Worm (Caenorhabditis elegans) whole organism, late embryonic: ENCODE measurements around the gene cki-1.

Source experiments
- C38D4.7 ChIP-seq: fragments of 200-800 bp; sonication (Bioruptor generic); optimal IDR thresholded peaks from 2 replicates; lab custom pipeline; 2018; ENCODE audit warnings: mild to moderate bottlenecking, missing genetic modification characterization, moderate library complexity, missing compliant biosample characterization
- K09A11.1 ChIP-seq: sonication (generic microtip); optimal IDR thresholded peaks from 2 replicates; lab custom pipeline; 2017; ENCODE audit warnings: antibody characterized with exemption, mild to moderate bottlenecking, missing genetic modification characterization, missing compliant biosample characterization; ENCODE audit not compliant: insufficient read depth
- Y22D7AL.16 ChIP-seq: sonication (generic microtip); optimal IDR thresholded peaks from 2 replicates; lab custom pipeline; 2016; ENCODE audit warnings: missing genetic modification characterization, missing compliant biosample characterization
- ahr-1 ChIP-seq: sonication (generic microtip); optimal IDR thresholded peaks from 2 replicates; lab custom pipeline; 2016; ENCODE audit warnings: missing genetic modification characterization, missing compliant biosample characterization
- ceh-14 ChIP-seq: sonication (generic microtip); optimal IDR thresholded peaks from 2 replicates; lab custom pipeline; 2016; ENCODE audit warnings: missing genotype, missing genetic modification characterization, missing compliant biosample characterization
- ceh-18 ChIP-seq: sonication (generic microtip); optimal IDR thresholded peaks from 2 replicates; lab custom pipeline; 2016; ENCODE audit warnings: missing genetic modification characterization, missing compliant biosample characterization
- ceh-22 ChIP-seq: sonication (generic microtip); optimal IDR thresholded peaks from 2 replicates; lab custom pipeline; 2017; ENCODE audit warnings: missing biosample characterization, missing genetic modification characterization
- ceh-24 ChIP-seq: sonication (generic microtip); optimal IDR thresholded peaks from 2 replicates; lab custom pipeline; 2016; ENCODE audit warnings: mild to moderate bottlenecking, missing genetic modification characterization, missing compliant biosample characterization
- ceh-31 ChIP-seq: sonication (generic microtip); optimal IDR thresholded peaks from 2 replicates; lab custom pipeline; 2016; ENCODE audit warnings: missing genetic modification characterization, missing compliant biosample characterization
- ceh-34 ChIP-seq: sonication (generic microtip); optimal IDR thresholded peaks from 2 replicates; lab custom pipeline; 2016; ENCODE audit warnings: mild to moderate bottlenecking, missing genetic modification characterization, missing compliant biosample characterization
- ceh-45 ChIP-seq: fragments of 200-800 bp; sonication (Bioruptor generic); IDR thresholded peaks from 2 replicates; pipeline ENCODE4 v1.3.6; 2022; ENCODE audit warnings: missing genetic modification reagents, missing genetic modification characterization, missing compliant biosample characterization
- ceh-48 ChIP-seq: sonication (generic microtip); optimal IDR thresholded peaks from 2 replicates; lab custom pipeline; 2016; ENCODE audit warnings: missing genetic modification characterization, inconsistent platforms, missing compliant biosample characterization
- che-1 ChIP-seq: sonication (generic microtip); optimal IDR thresholded peaks from 2 replicates; lab custom pipeline; 2016; ENCODE audit warnings: mild to moderate bottlenecking, missing genetic modification characterization, missing compliant biosample characterization
- dmd-4 ChIP-seq: sonication (generic microtip); optimal IDR thresholded peaks from 2 replicates; lab custom pipeline; 2016; ENCODE audit warnings: borderline replicate concordance, missing genetic modification characterization, missing compliant biosample characterization
- dve-1 ChIP-seq: sonication (generic microtip); optimal IDR thresholded peaks from 2 replicates; lab custom pipeline; 2017; ENCODE audit warnings: antibody characterized with exemption, mild to moderate bottlenecking, missing genetic modification characterization, missing compliant biosample characterization
- elt-2 ChIP-seq: sonication (generic microtip); optimal IDR thresholded peaks from 2 replicates; lab custom pipeline; 2016; ENCODE audit warnings: missing genetic modification reagents, missing genetic modification characterization, missing compliant biosample characterization
- fax-1 ChIP-seq: sonication (generic microtip); optimal IDR thresholded peaks from 2 replicates; lab custom pipeline; 2016; ENCODE audit warnings: missing genotype, missing genetic modification characterization, missing compliant biosample characterization
- hlh-13 ChIP-seq: fragments of 200-800 bp; sonication (Bioruptor generic); optimal IDR thresholded peaks from 2 replicates; lab custom pipeline; 2018; ENCODE audit warnings: mild to moderate bottlenecking, missing genetic modification characterization, missing compliant biosample characterization
- hlh-6 ChIP-seq: sonication (generic microtip); optimal IDR thresholded peaks from 2 replicates; lab custom pipeline; 2016; ENCODE audit warnings: missing genotype, missing genetic modification characterization, missing compliant biosample characterization
- mec-3 ChIP-seq: sonication (generic microtip); optimal IDR thresholded peaks from 2 replicates; lab custom pipeline; 2016; ENCODE audit warnings: borderline replicate concordance, missing genetic modification characterization, missing compliant biosample characterization
- nfya-1 ChIP-seq: sonication (generic microtip); optimal IDR thresholded peaks from 2 replicates; lab custom pipeline; 2017; ENCODE audit warnings: missing genetic modification characterization, mild to moderate bottlenecking, missing compliant biosample characterization, antibody characterized with exemption, moderate library complexity
- pax-1 ChIP-seq: fragments of 150-350 bp; optimal IDR thresholded peaks from 2 replicates; lab custom pipeline; 2014; ENCODE audit warnings: missing biosample characterization, missing genetic modification characterization
- pha-2 ChIP-seq: sonication (generic microtip); optimal IDR thresholded peaks from 2 replicates; lab custom pipeline; 2017; ENCODE audit warnings: mild to moderate bottlenecking, missing genetic modification characterization, missing compliant biosample characterization
- ref-2 ChIP-seq: sonication (generic microtip); optimal IDR thresholded peaks from 2 replicates; lab custom pipeline; 2016; ENCODE audit warnings: missing genetic modification characterization, missing compliant biosample characterization
- rnt-1 ChIP-seq: sonication (generic microtip); optimal IDR thresholded peaks from 2 replicates; lab custom pipeline; 2016; ENCODE audit warnings: missing genetic modification characterization, missing compliant biosample characterization
- sdc-2 ChIP-seq: sonication (generic microtip); optimal IDR thresholded peaks from 2 replicates; lab custom pipeline; 2016; ENCODE audit warnings: missing genotype, missing genetic modification characterization, missing compliant biosample characterization
- sox-4 ChIP-seq: sonication (generic microtip); optimal IDR thresholded peaks from 2 replicates; lab custom pipeline; 2017; ENCODE audit warnings: mild to moderate bottlenecking, missing genetic modification characterization, inconsistent platforms, missing compliant biosample characterization
- syd-9 ChIP-seq: sonication (generic microtip); optimal IDR thresholded peaks from 2 replicates; lab custom pipeline; 2016; ENCODE audit warnings: mild to moderate bottlenecking, missing genetic modification characterization, moderate library complexity, missing compliant biosample characterization
- tbx-2 ChIP-seq: sonication (generic microtip); optimal IDR thresholded peaks from 2 replicates; lab custom pipeline; 2016; ENCODE audit warnings: missing genetic modification characterization, missing compliant biosample characterization
- tbx-7 ChIP-seq: sonication (generic microtip); optimal IDR thresholded peaks from 2 replicates; lab custom pipeline; 2016; ENCODE audit warnings: missing genotype, missing genetic modification characterization, missing compliant biosample characterization
- ttx-3 ChIP-seq: sonication (generic microtip); optimal IDR thresholded peaks from 2 replicates; lab custom pipeline; 2016; ENCODE audit warnings: missing genetic modification reagents, missing genetic modification characterization, missing compliant biosample characterization
- unc-42 ChIP-seq: sonication (generic microtip); optimal IDR thresholded peaks from 2 replicates; lab custom pipeline; 2016; ENCODE audit warnings: missing genotype, missing genetic modification characterization, missing compliant biosample characterization
- unc-55 ChIP-seq: sonication (generic microtip); optimal IDR thresholded peaks from 2 replicates; lab custom pipeline; 2017; ENCODE audit warnings: missing biosample characterization, missing genetic modification reagents, missing genetic modification characterization

The cki-1 gene

ce11 chrII:7814215-7814614, 3.2 kb downstream of the cki-1 start:
- TF ChIP-seq sdc-2 (tag; lab: Kevin White, UChicago) (no peak), nfya-1 (tag; lab: Kevin White, UChicago) (peak; percentile 23), dve-1 (tag; lab: Kevin White, UChicago) (no peak), ref-2 (tag; lab: Kevin White, UChicago) (no peak), tbx-2 (tag; lab: Kevin White, UChicago) (peak; percentile 20), ahr-1 (tag; lab: Kevin White, UChicago) (no peak), pax-1 (no peak), unc-55 (GFP tag; lab: Kevin White, UChicago) (peak; percentile 74), mec-3 (tag; lab: Kevin White, UChicago) (no peak), syd-9 (tag; lab: Kevin White, UChicago) (no peak), unc-42 (peak; percentile 42), sox-4 (tag; lab: Kevin White, UChicago) (no peak), dmd-4 (tag; lab: Kevin White, UChicago) (no peak), hlh-13 (no peak), ceh-31 (tag; lab: Kevin White, UChicago) (peak; percentile 46), hlh-6 (tag; lab: Kevin White, UChicago) (no peak), rnt-1 (no peak), ceh-14 (peak; percentile 69), K09A11.1 (no peak), pha-2 (peak; percentile 11), ceh-22 (tag; lab: Kevin White, UChicago) (no peak), tbx-7 (no peak)

ce11 chrII:7814915-7815314, 3.9 kb downstream of the cki-1 start:
- TF ChIP-seq nfya-1 (tag; lab: Kevin White, UChicago) (no peak), elt-2 (tag; lab: Kevin White, UChicago) (no peak), ceh-18 (tag; lab: Kevin White, UChicago) (no peak), C38D4.7 (no peak), dmd-4 (tag; lab: Kevin White, UChicago) (no peak), che-1 (tag; lab: Kevin White, UChicago) (no peak), ceh-24 (tag; lab: Kevin White, UChicago) (no peak), Y22D7AL.16 (tag; lab: Kevin White, UChicago) (no peak), ttx-3 (tag; lab: Kevin White, UChicago) (no peak), pha-2 (no peak), ceh-34 (tag; lab: Kevin White, UChicago) (no peak), K09A11.1 (no peak), ceh-48 (tag; lab: Kevin White, UChicago) (no peak), ceh-45 (GFP tag; lab: Robert Waterston, UW) (no peak), fax-1 (tag; lab: Kevin White, UChicago) (no peak), ref-2 (tag; lab: Kevin White, UChicago) (no peak)

- TF ChIP-seq C38D4.7 (no peak), unc-55 (GFP tag; lab: Kevin White, UChicago) (peak; percentile 15), ceh-31 (tag; lab: Kevin White, UChicago) (peak; percentile 23)
- TF ChIP-seq, all 69 proteins: peak for 2
Measured at ce11 chrII:7815406-7815805, 4.4 kb downstream of the cki-1 start.

DNA sequence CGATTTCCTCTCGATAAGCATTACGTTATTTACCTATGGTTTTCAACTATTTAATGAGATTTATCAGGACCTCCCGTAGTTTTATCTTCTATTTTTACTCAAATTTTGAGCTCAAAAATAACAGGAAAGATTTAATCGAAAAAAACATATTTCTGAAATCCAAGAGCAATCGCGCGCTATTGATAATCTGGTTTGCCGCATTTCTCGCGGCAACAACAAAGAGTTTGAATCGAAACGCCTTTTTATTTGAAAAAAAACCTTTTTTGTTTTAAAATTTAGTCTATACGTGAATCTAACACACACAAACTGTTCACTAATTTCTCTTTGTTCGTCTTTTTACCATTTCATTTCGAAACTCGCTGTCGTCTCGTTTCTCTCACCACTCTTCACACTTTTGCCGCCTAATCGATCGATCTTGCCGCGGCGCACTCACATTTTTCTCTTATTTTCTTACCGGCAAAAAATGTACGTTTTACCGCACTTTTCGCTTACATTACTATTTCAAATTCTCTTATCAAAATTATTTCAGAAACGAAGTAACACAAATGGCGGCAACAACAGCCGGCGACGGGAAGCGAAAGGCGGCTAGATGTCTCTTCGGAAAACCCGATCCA, 5.2 kb downstream of the cki-1 start, which contains the start of gene cki-2:
TSS of gene cki-2 (plus strand) at position 337 of the 614 bp plus-strand sequence.
- TF ChIP-seq ceh-48 (tag; lab: Kevin White, UChicago): no peak
- TF ChIP-seq che-1 (tag; lab: Kevin White, UChicago): no peak
- TF ChIP-seq unc-42: peak; percentile 38

DNA sequence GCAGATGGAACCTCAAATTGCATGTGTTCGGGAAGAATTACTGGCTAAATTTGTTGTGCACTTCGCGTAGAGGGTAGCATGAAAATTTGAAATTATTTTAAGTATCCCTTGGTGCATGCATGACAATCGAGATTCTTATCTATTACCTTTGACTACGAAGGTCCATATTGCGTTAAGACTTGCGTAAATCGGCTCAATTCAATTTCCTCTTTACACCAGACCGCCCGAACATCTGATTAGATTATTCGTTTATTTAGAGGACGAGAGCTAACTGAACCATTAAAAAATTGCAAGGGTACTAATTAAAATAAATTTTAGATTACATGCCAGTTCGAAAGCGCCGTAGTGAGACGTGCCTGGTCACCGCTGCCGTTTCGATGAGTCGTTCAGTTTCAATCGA, 6.5 kb downstream of the cki-1 start:
- TF ChIP-seq ceh-34 (tag; lab: Kevin White, UChicago) (no peak), elt-2 (tag; lab: Kevin White, UChicago) (peak; percentile 19), unc-42 (peak; percentile 68)
